Fruit fly (Drosophila melanogaster): ENCODE results near the gene Coq3.

The Coq3 gene

DNA sequence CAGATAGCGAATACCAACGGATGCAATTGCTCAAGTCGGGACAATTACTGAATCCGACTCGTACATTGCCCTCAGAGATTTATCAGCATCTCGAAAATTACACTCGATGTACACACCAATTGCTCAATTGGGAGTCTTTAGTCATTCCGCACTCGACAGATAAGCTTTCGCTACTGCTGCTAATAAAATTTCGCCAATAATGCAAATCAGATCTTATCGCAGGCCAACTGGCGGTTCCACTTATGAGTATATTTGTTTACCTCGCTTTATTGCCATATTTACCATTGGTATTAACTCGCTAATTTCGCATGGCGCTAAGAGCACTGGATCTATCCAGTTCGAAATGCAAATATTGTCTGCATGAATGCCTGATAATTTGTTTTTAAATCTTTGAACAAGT, 44.9 kb downstream of the Coq3 start:
- TF ChIP-seq Sox102F (GFP tag; optimal IDR thresholded peaks at IDR 0.05) = no peak
- TF ChIP-seq vri (GFP tag; optimal IDR thresholded peaks at IDR 0.05) = peak; percentile 69
- peak; percentile 39 for TF ChIP-seq fkh (GFP tag; optimal IDR thresholded peaks at IDR 0.05)
- no peak for TF ChIP-seq CG3919 (GFP tag; optimal IDR thresholded peaks at IDR 0.05)
- peak; percentile 15 for TF ChIP-seq Met (GFP tag; optimal IDR thresholded peaks at IDR 0.05)
- no peak for TF ChIP-seq CG31627 (GFP tag; optimal IDR thresholded peaks at IDR 0.05)
- no peak for TF ChIP-seq achi (GFP tag; optimal IDR thresholded peaks at IDR 0.05)
- no peak for TF ChIP-seq dsx (GFP tag; optimal IDR thresholded peaks at IDR 0.05; ENCODE audit: poor library complexity, severe bottlenecking)
- TF ChIP-seq cyc (GFP tag; optimal IDR thresholded peaks at IDR 0.05) = no peak
- no peak for TF ChIP-seq Blimp-1 (GFP tag; optimal IDR thresholded peaks at IDR 0.05)
- no peak for TF ChIP-seq CG4318 (GFP tag; optimal IDR thresholded peaks at IDR 0.05)
- peak; percentile 19 for TF ChIP-seq Eip93F (GFP tag; optimal IDR thresholded peaks at IDR 0.05)
- TF ChIP-seq salr (GFP tag; optimal IDR thresholded peaks at IDR 0.05) = no peak
- peak; percentile 83 for TF ChIP-seq svp (GFP tag)
- TF ChIP-seq Sox15 (GFP tag; optimal IDR thresholded peaks at IDR 0.05) = no peak
- no peak for TF ChIP-seq CG15336 (GFP tag; IDR thresholded peaks at IDR 0.05)

DNA sequence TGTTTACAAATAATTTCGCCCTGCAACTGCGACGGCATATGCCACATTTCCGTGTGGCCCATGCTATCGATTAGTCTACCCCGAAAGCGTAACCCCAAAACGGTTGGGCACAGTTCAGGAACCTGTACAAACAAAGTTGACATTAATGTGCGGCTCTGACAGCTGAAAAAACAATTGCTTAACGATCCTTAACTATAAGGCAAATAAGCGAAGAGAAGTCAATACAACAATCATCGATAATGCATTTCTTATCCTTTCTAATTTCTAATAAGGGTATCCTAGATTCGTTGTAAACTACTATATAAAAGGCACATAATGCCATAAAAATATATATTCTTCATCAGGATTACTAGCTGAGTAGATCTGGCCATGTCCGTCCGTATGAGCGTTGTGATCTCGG, 46.6 kb downstream of the Coq3 start:
- peak; percentile 24 for TF ChIP-seq fkh (GFP tag; optimal IDR thresholded peaks at IDR 0.05)
- TF ChIP-seq Ets21C (GFP tag; optimal IDR thresholded peaks at IDR 0.05) = no peak
- no peak for TF ChIP-seq Eip78C (GFP tag)
- no peak for TF ChIP-seq topi (GFP tag; optimal IDR thresholded peaks at IDR 0.05)
- TF ChIP-seq eg (GFP tag; IDR thresholded peaks at IDR 0.05) = no peak
- no peak for TF ChIP-seq CG10669 (GFP tag; optimal IDR thresholded peaks at IDR 0.05)

DNA sequence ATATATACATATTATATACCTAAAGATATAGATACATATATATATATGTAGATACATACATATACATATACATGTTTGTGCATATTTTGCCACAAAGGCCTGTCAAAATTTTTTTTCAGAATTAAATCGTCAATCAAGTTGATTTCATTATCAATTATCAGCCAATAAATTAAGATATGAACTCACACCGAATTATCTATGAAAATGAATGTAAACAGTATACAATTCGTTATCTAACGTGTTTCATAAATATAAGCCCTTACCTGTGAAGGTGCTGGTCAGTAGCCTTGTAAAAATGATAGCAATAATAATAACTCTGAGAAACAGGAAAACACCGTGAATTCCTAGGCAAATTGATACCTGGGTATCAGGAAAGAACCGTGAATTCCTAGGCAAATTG, 48.7 kb downstream of the Coq3 start:
- TF ChIP-seq achi (GFP tag; optimal IDR thresholded peaks at IDR 0.05) (no peak), CG1621 (tag; optimal IDR thresholded peaks at IDR 0.05) (no peak), pdm3 (GFP tag; optimal IDR thresholded peaks at IDR 0.05) (no peak), CG6276 (GFP tag; optimal IDR thresholded peaks at IDR 0.05) (no peak), CG6808 (GFP tag; optimal IDR thresholded peaks at IDR 0.05) (no peak), CG6163 (GFP tag; IDR thresholded peaks at IDR 0.05) (no peak), CG6792 (GFP tag; optimal IDR thresholded peaks at IDR 0.05) (no peak), eg (GFP tag; IDR thresholded peaks at IDR 0.05) (no peak), esn (GFP tag; optimal IDR thresholded peaks at IDR 0.05) (no peak), Hr4 (GFP tag; optimal IDR thresholded peaks at IDR 0.05) (no peak), acj6 (GFP tag; optimal IDR thresholded peaks at IDR 0.05) (no peak), CG4318 (GFP tag; optimal IDR thresholded peaks at IDR 0.05) (no peak), CG8119 (GFP tag; IDR thresholded peaks at IDR 0.05) (no peak), fd59A (GFP tag; optimal IDR thresholded peaks at IDR 0.05) (no peak), CG3919 (GFP tag; optimal IDR thresholded peaks at IDR 0.05) (no peak), Hr39 (GFP tag; optimal IDR thresholded peaks at IDR 0.05) (no peak), CG8319 (GFP tag; optimal IDR thresholded peaks at IDR 0.05) (no peak)

DNA sequence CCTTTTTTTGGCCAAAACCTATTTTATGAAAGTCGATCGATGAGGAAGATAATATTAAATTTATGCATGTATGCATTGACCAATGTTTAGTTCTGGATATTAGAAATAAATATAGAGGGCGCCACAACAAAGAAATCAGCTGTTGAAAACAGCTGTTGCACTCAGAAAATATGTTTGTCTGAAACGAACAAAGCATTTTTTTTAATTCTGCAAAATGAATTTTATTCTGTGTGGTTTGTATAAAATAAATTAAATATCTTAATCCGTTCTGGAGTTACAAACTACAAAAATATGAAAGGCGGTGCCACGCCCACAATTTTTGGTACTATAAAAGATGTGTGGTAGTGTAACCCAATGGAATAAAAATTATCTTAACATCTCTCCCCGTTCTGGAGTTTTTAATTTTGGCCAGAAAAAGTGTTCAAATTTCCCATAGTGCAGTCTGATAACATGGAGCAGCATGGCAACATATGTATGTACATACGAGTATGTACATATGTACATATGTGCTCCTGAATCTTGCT, 49.6 kb downstream of the Coq3 start:
- TF ChIP-seq topi (GFP tag; optimal IDR thresholded peaks at IDR 0.05) = peak; percentile 63
- peak; percentile 61 for TF ChIP-seq Sox102F (GFP tag; optimal IDR thresholded peaks at IDR 0.05)
- peak; percentile 45 for TF ChIP-seq Met (GFP tag; optimal IDR thresholded peaks at IDR 0.05)
- peak; percentile 46 for TF ChIP-seq cyc (GFP tag; optimal IDR thresholded peaks at IDR 0.05)
- peak; percentile 37 for TF ChIP-seq CG34406 (GFP tag; optimal IDR thresholded peaks at IDR 0.05)
- TF ChIP-seq CG8119 (GFP tag; IDR thresholded peaks at IDR 0.05) = no peak; the same call in 2 of the 3 replicates
- TF ChIP-seq CG8319 (GFP tag; optimal IDR thresholded peaks at IDR 0.05) = no peak
- TF ChIP-seq Eip93F (GFP tag; optimal IDR thresholded peaks at IDR 0.05) = peak; percentile 3
- peak; percentile 72 for TF ChIP-seq Sox14 (GFP tag; optimal IDR thresholded peaks at IDR 0.05)
- no peak for TF ChIP-seq CG16779 (tag; optimal IDR thresholded peaks at IDR 0.05)
- peak; percentile 49 for TF ChIP-seq pdm3 (GFP tag; optimal IDR thresholded peaks at IDR 0.05)
- peak; percentile 6 for TF ChIP-seq Sox15 (GFP tag; optimal IDR thresholded peaks at IDR 0.05)
- peak; percentile 19 for TF ChIP-seq CG10669 (GFP tag; optimal IDR thresholded peaks at IDR 0.05)
- TF ChIP-seq fkh (GFP tag; optimal IDR thresholded peaks at IDR 0.05) = peak; percentile 15
- no peak for TF ChIP-seq Blimp-1 (GFP tag; optimal IDR thresholded peaks at IDR 0.05)
- TF ChIP-seq CG3032 (tag; optimal IDR thresholded peaks at IDR 0.05) = no peak
- TF ChIP-seq acj6 (GFP tag; optimal IDR thresholded peaks at IDR 0.05) = peak; percentile 49
- no peak; the same call in 2 of the 3 replicates for TF ChIP-seq eg (GFP tag; IDR thresholded peaks at IDR 0.05)
- TF ChIP-seq CG6276 (GFP tag; optimal IDR thresholded peaks at IDR 0.05) = peak; percentile 40
- TF ChIP-seq dac (GFP tag; optimal IDR thresholded peaks at IDR 0.05) = no peak
- TF ChIP-seq Eip75B (GFP tag; optimal IDR thresholded peaks at IDR 0.05) = peak; percentile 53
- no peak for TF ChIP-seq Ets96B (tag; optimal IDR thresholded peaks at IDR 0.05)
- peak; percentile 54 for TF ChIP-seq esn (GFP tag; optimal IDR thresholded peaks at IDR 0.05)
- no peak for TF ChIP-seq CG3919 (GFP tag; optimal IDR thresholded peaks at IDR 0.05)
- peak; percentile 11 for TF ChIP-seq CG6792 (GFP tag; optimal IDR thresholded peaks at IDR 0.05)
- TF ChIP-seq vri (GFP tag; optimal IDR thresholded peaks at IDR 0.05) = peak; percentile 12
- TF ChIP-seq Gug (GFP tag; IDR thresholded peaks at IDR 0.05) = no peak
- no peak for TF ChIP-seq spab (GFP tag; optimal IDR thresholded peaks at IDR 0.05)

All from whole organism, prepupa.